Worm (Caenorhabditis elegans) whole organism, L1 larva: ENCODE results near the gene T26E4.4.
"Not testable (repeated sequence)": the region's sequence is repeated elsewhere in the genome, so short reads cannot be mapped to it uniquely, and the experiment has no call there.

ENCODE experiments used
- C04F5.9 ChIP-seq: sonication (generic microtip); optimal IDR thresholded peaks from 2 replicates; lab custom pipeline; 2016; ENCODE audit warnings: missing genetic modification characterization, missing compliant biosample characterization
- aly-2 ChIP-seq: fragments of 150-350 bp; optimal IDR thresholded peaks from 2 replicates; lab custom pipeline; 2014; ENCODE audit warnings: missing biosample characterization, missing genetic modification characterization
- blmp-1 ChIP-seq: fragments of 150-350 bp; optimal IDR thresholded peaks from 2 replicates; lab custom pipeline; 2014; ENCODE audit warnings: missing biosample characterization, missing genetic modification characterization
- dpl-1 ChIP-seq, 3 experiments: fragments of 150-350 bp in 2 of 3; sonication (generic microtip) in 1 of 3; optimal IDR thresholded peaks; 2 replicates each; lab custom pipeline; 2014 to 2017; ENCODE audit warnings: missing biosample characterization in 3 of 3, missing genetic modification characterization in 3 of 3, missing genetic modification reagents in 3 of 3
- dsc-1 ChIP-seq: sonication (generic microtip); optimal IDR thresholded peaks from 2 replicates; lab custom pipeline; 2016; ENCODE audit warnings: mild to moderate bottlenecking, missing genetic modification characterization, missing compliant biosample characterization
- efl-1 ChIP-seq, 4 experiments: fragments of 150-350 bp; optimal IDR thresholded peaks in 3 of 4; peaks in 1 of 4; 1 replicate in 1 of 4; 2 replicates in 3 of 4; lab custom pipeline; 2014; ENCODE audit warnings: missing biosample characterization in 2 of 4, missing genetic modification characterization in 2 of 4, missing genetic modification reagents in 2 of 4
- efl-3 ChIP-seq: fragments of 200-800 bp; sonication (Bioruptor generic); optimal IDR thresholded peaks from 2 replicates; lab custom pipeline; 2018; ENCODE audit warnings: mild to moderate bottlenecking, missing genetic modification characterization, missing compliant biosample characterization
- egl-13 ChIP-seq: sonication (generic microtip); optimal IDR thresholded peaks from 2 replicates; lab custom pipeline; 2016; ENCODE audit warnings: missing genotype, missing genetic modification reagents, missing genetic modification characterization, missing compliant biosample characterization
- ets-5 ChIP-seq: fragments of 200-800 bp; sonication (Bioruptor generic); IDR thresholded peaks from 2 replicates; pipeline ENCODE4 v1.3.6; 2022; ENCODE audit warnings: missing genetic modification characterization, missing compliant biosample characterization
- fkh-4 ChIP-seq: sonication (generic microtip); optimal IDR thresholded peaks from 2 replicates; lab custom pipeline; 2016; ENCODE audit warnings: missing compliant biosample characterization, missing genetic modification characterization, borderline replicate concordance
- grh-1 ChIP-seq: fragments of 200-800 bp; sonication (Bioruptor generic); IDR thresholded peaks from 2 replicates; pipeline ENCODE4 v1.3.6; 2022; ENCODE audit warnings: missing genetic modification reagents, missing genetic modification characterization, missing compliant biosample characterization
- hlh-4 ChIP-seq: sonication (generic microtip); optimal IDR thresholded peaks from 2 replicates; lab custom pipeline; 2016; ENCODE audit warnings: mild to moderate bottlenecking, missing genetic modification characterization, missing compliant biosample characterization
- isw-1 ChIP-seq: fragments of 200-800 bp; sonication (Bioruptor generic); IDR thresholded peaks from 2 replicates; pipeline ENCODE4 v1.3.6; 2022; ENCODE audit warnings: missing genetic modification characterization, missing compliant biosample characterization
- jun-1 ChIP-seq: fragments of 150-350 bp; optimal IDR thresholded peaks from 2 replicates; lab custom pipeline; 2014; ENCODE audit warnings: missing biosample characterization, missing genetic modification reagents, missing genetic modification characterization
- lin-13 ChIP-seq: fragments of 150-350 bp; optimal IDR thresholded peaks from 2 replicates; lab custom pipeline; 2014; ENCODE audit warnings: missing biosample characterization, missing genetic modification reagents, missing genetic modification characterization
- lin-35 ChIP-seq, 2 experiments: fragments of 150-350 bp; optimal IDR thresholded peaks; 2 replicates each; lab custom pipeline; 2014; ENCODE audit warnings: missing biosample characterization in 2 of 2, missing genetic modification characterization in 2 of 2, missing genetic modification reagents in 2 of 2
- lin-39 ChIP-seq: fragments of 150-350 bp; optimal IDR thresholded peaks from 2 replicates; lab custom pipeline; 2014; ENCODE audit warnings: missing biosample characterization, missing genetic modification reagents, missing genetic modification characterization
- lir-3 ChIP-seq: sonication (generic microtip); optimal IDR thresholded peaks from 2 replicates; lab custom pipeline; 2016; ENCODE audit warnings: mild to moderate bottlenecking, missing genetic modification characterization, moderate library complexity, missing compliant biosample characterization; ENCODE audit not compliant: poor library complexity
- lsy-2 ChIP-seq, 2 experiments: fragments of 150-350 bp; optimal IDR thresholded peaks; 2 replicates each; lab custom pipeline; 2014; ENCODE audit warnings: missing biosample characterization in 2 of 2, missing genetic modification characterization in 2 of 2
- mab-9 ChIP-seq: fragments of 200-800 bp; sonication (Bioruptor generic); IDR thresholded peaks from 2 replicates; pipeline ENCODE4 v1.3.6; 2022; ENCODE audit warnings: missing genetic modification reagents, missing genetic modification characterization, missing compliant biosample characterization
- nhr-28 ChIP-seq: fragments of 150-350 bp; optimal IDR thresholded peaks from 2 replicates; lab custom pipeline; 2014; ENCODE audit warnings: missing biosample characterization, missing genetic modification characterization
- nhr-76 ChIP-seq: sonication (generic microtip); optimal IDR thresholded peaks from 2 replicates; lab custom pipeline; 2017; ENCODE audit warnings: missing biosample characterization, missing genetic modification characterization
- nhr-84 ChIP-seq: sonication (generic microtip); optimal IDR thresholded peaks from 2 replicates; lab custom pipeline; 2017; ENCODE audit warnings: missing biosample characterization, missing genetic modification characterization
- nhr-85 ChIP-seq: sonication (generic microtip); peaks from one replicate; lab custom pipeline; 2016; ENCODE audit warnings: missing genetic modification characterization, inconsistent platforms, missing compliant biosample characterization
- nhr-90 ChIP-seq: sonication (generic microtip); optimal IDR thresholded peaks from 2 replicates; lab custom pipeline; 2016; ENCODE audit warnings: mild to moderate bottlenecking, missing genetic modification characterization, missing compliant biosample characterization; ENCODE audit not compliant: poor library complexity
- rnt-1 ChIP-seq: sonication (generic microtip); optimal IDR thresholded peaks from 2 replicates; lab custom pipeline; 2016; ENCODE audit warnings: mild to moderate bottlenecking, missing genetic modification characterization, moderate library complexity, missing compliant biosample characterization
- snu-23 ChIP-seq: sonication (generic microtip); optimal IDR thresholded peaks from 2 replicates; lab custom pipeline; 2016; ENCODE audit warnings: missing genetic modification characterization, missing compliant biosample characterization
- swsn-7 ChIP-seq: sonication (generic microtip); optimal IDR thresholded peaks from 2 replicates; lab custom pipeline; 2016; ENCODE audit warnings: missing genetic modification characterization, missing compliant biosample characterization
- unc-30 ChIP-seq: sonication (generic microtip); optimal IDR thresholded peaks from 2 replicates; lab custom pipeline; 2017; ENCODE audit warnings: missing biosample characterization, missing genetic modification characterization
- vab-15 ChIP-seq: sonication (generic microtip); optimal IDR thresholded peaks from 2 replicates; lab custom pipeline; 2017; ENCODE audit warnings: missing genotype, mild to moderate bottlenecking, missing genetic modification characterization, missing compliant biosample characterization

The T26E4.4 gene

DNA sequence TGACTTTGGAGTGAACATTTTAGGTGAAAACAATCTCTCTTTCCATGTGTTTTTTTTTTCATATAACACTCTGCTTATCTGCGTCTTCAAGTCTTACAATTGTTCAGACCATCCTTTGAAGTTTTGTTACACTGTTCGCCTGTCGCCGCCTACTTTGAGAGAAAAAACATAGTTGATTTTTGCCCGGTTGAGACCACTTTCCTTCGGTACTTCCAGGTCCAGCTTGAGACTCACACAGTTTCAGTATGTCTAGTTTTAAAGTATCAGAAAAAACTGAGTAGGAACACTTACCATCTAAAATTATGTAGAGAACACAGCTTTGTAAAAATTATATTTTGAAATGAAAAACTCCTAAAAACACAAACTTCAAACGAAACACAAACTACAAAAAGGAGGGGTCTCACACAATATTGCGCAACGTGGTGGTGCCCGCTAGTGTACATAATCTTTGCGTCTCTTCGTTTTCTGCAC, 23.7 kb upstream of the T26E4.4 start, which contains the start of the genes fbxa-69 and F54B8.4:
Gene fbxa-69 (minus strand): TSS at position 10 of the 471 bp plus-strand sequence.
Gene F54B8.4 (plus strand): TSS at position 421 of the 471 bp plus-strand sequence.
- TF ChIP-seq efl-1 (optimal IDR thresholded peaks at IDR 0.05; lab: Kevin White, UChicago): no peak
- TF ChIP-seq efl-1 (GFP tag; optimal IDR thresholded peaks at IDR 0.05 in 1 of 2; lab: Kevin White, UChicago): peak in 1 of 2 experiments; percentile 92
- TF ChIP-seq blmp-1 (tag; lab: Kevin White, UChicago): peak; percentile 46
- no peak for TF ChIP-seq dsc-1 (tag; lab: Kevin White, UChicago)
- TF ChIP-seq lin-35 (GFP tag; optimal IDR thresholded peaks at IDR 0.05; lab: Kevin White, UChicago): peak in 1 of 2 experiments; percentile 5
- TF ChIP-seq nhr-85 (tag; lab: Kevin White, UChicago): peak; percentile 31

DNA sequence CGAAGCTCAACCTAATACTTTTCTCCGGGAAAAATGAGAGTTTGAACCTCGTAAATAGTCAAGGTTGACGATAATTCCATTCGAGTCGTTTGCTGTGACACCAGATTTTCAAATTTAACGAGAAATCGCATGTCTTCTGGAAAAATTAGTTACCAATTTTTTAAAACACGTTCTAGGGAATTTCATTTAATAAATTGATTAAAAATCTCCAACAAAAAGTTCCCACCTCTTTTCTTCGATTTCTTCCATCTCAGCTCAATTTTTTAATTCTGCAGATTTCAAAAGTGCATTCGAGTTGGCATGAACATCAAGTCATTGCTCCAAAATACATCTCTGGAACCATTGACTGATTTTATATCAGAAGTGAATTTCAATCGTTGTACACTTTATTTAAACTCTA, 19.7 kb upstream of the T26E4.4 start, which contains the start of gene nhr-282:
Gene nhr-282 (plus strand): TSS at position 301 of the 400 bp plus-strand sequence.
- TF ChIP-seq efl-3; lin-13 (GFP tag; lab: Kevin White, UChicago); unc-30 (tag; lab: Kevin White, UChicago): not testable (repeated sequence)

DNA sequence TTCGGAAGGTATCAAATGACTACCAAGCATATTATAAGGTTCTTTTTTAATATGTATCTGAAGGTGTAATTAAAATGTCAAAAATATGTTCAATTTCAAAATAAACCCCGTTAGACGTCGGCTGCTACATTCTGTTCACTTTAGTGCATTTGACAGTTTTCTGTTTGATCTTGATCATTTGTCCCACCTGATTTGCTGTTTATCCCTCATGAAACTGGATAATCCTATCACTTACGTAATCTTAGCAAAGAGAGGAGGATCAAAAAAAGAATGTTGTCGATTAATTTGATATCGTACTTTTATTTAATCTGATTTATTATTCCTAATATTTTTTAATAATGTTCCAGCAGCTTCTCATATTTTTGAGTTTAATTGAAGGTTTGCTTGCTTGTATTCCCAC, 18.1 kb upstream of the T26E4.4 start, which contains the start of gene F54B8.1:
Gene F54B8.1 (plus strand): TSS at position 301 of the 400 bp plus-strand sequence.
- TF ChIP-seq swsn-7 (tag; lab: Kevin White, UChicago): no peak
- no peak for TF ChIP-seq egl-13 (tag; lab: Kevin White, UChicago)
- TF ChIP-seq jun-1 (tag; lab: Kevin White, UChicago): no peak
- TF ChIP-seq mab-9 (GFP tag; lab: Robert Waterston, UW): no peak
- no peak for TF ChIP-seq snu-23 (GFP tag; lab: Kevin White, UChicago)
- TF ChIP-seq nhr-84 (tag; lab: Kevin White, UChicago): no peak
- no peak for TF ChIP-seq fkh-4 (tag; lab: Kevin White, UChicago)
- no peak for TF ChIP-seq lsy-2 (tag; optimal IDR thresholded peaks at IDR 0.05; lab: Kevin White, UChicago)
- no peak for TF ChIP-seq nhr-76 (tag; lab: Kevin White, UChicago)
- no peak for TF ChIP-seq ets-5 (GFP tag; lab: Robert Waterston, UW)

DNA sequence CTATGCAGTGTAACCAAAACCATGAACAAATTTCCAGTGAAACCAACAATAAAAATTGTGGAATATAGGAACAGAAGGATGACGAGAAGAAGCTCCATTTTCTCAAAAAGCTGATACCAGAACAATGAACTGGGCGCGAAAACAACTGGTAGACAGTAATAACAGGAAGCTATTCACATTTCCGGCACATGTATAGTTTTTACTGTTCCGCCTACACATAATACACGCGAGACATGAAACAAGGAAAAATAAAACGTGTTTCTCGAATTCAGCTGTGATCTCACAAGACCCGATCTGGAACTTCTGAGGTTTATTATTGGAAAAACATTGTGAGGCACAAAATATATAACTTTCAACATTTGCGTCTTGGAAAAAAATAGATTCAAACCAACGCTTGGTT, 17.2 kb upstream of the T26E4.4 start, which contains the start of gene srsx-36:
Gene srsx-36 (minus strand): TSS at position 101 of the 400 bp plus-strand sequence.
- TF ChIP-seq nhr-90 (tag; lab: Kevin White, UChicago) (no peak), nhr-76 (tag; lab: Kevin White, UChicago) (no peak), C04F5.9 (no peak), hlh-4 (tag; lab: Kevin White, UChicago) (no peak), fkh-4 (tag; lab: Kevin White, UChicago) (no peak), lir-3 (tag; lab: Kevin White, UChicago) (no peak), vab-15 (no peak), dpl-1 (GFP tag; optimal IDR thresholded peaks at IDR 0.05; lab: Kevin White, UChicago) (no peak), rnt-1 (no peak), aly-2 (tag; lab: Kevin White, UChicago) (no peak)

DNA sequence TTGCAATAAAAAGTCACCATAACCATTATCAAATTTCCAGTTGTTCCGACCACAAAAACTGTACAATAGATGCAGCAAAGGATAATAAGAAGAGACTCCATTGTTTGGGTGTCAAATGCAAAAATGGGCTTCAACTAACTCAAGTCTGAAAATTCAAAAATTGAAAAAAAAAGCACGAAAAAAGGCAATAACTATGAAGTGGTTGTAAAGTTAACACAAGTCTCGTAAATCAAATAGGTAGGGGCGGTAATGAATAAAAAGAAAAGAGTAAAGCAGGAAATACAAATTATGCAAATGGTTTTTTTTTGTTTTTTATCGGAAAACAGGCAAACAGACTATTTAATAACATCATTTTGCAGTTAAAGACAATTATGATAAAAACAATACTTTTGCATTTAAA, 15.1 kb upstream of the T26E4.4 start, which contains the start of gene srsx-38:
Gene srsx-38 (minus strand): TSS at position 101 of the 400 bp plus-strand sequence.
- not testable (repeated sequence) for TF ChIP-seq isw-1 (GFP tag; lab: Robert Waterston, UW); nhr-28 (tag; lab: Kevin White, UChicago); lin-13 (GFP tag; lab: Kevin White, UChicago)

DNA sequence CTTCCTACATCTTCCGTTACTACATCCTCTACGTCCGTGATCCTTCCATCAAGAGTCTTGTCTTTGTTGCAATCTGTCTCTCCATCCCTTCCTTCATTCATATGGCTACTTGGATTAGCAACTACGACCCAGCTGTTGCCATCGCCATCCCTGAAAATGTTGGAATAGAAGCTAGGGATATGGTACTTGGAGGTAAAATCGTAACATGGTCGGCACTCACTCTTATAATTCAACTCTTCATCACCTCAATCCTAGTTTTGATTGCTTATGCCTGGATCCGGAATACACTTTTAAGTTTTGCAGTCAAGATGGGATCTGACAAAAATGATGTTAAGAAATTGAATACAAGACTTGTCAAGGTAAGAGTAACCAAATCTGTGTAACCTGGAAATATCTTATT, 11.4 kb upstream of the T26E4.4 start, which contains the start of gene T26E4.18:
Gene T26E4.18 (minus strand): TSS at position 101 of the 400 bp plus-strand sequence.
- not testable (repeated sequence) for TF ChIP-seq lin-39 (tag; lab: Kevin White, UChicago); lin-35 (GFP tag; optimal IDR thresholded peaks at IDR 0.05; lab: Kevin White, UChicago); grh-1 (GFP tag; lab: Robert Waterston, UW)
